Worm (Caenorhabditis elegans) whole organism, late embryonic: ENCODE results near the gene R13A1.5.

Experiments used
- ceh-24 ChIP-seq: sonication (generic microtip); optimal IDR thresholded peaks from 2 replicates; lab custom pipeline; 2016; ENCODE audit warnings: mild to moderate bottlenecking, missing genetic modification characterization, missing compliant biosample characterization
- dmd-4 ChIP-seq: sonication (generic microtip); optimal IDR thresholded peaks from 2 replicates; lab custom pipeline; 2016; ENCODE audit warnings: borderline replicate concordance, missing genetic modification characterization, missing compliant biosample characterization
- dve-1 ChIP-seq: sonication (generic microtip); optimal IDR thresholded peaks from 2 replicates; lab custom pipeline; 2017; ENCODE audit warnings: antibody characterized with exemption, mild to moderate bottlenecking, missing genetic modification characterization, missing compliant biosample characterization
- elt-2 ChIP-seq: sonication (generic microtip); optimal IDR thresholded peaks from 2 replicates; lab custom pipeline; 2016; ENCODE audit warnings: missing genetic modification reagents, missing genetic modification characterization, missing compliant biosample characterization
- eyg-1 ChIP-seq: sonication (generic microtip); optimal IDR thresholded peaks from 2 replicates; lab custom pipeline; 2016; ENCODE audit warnings: missing genotype, missing genetic modification characterization, missing compliant biosample characterization
- fkh-10 ChIP-seq: fragments of 150-350 bp; optimal IDR thresholded peaks from 2 replicates; lab custom pipeline; 2014; ENCODE audit warnings: missing biosample characterization, missing genetic modification reagents, missing genetic modification characterization
- hlh-30 ChIP-seq: sonication (generic microtip); optimal IDR thresholded peaks from 2 replicates; lab custom pipeline; 2017; ENCODE audit warnings: antibody characterized with exemption, missing genetic modification characterization, missing compliant biosample characterization; ENCODE audit not compliant: insufficient read depth
- hlh-6 ChIP-seq: sonication (generic microtip); optimal IDR thresholded peaks from 2 replicates; lab custom pipeline; 2016; ENCODE audit warnings: missing genotype, missing genetic modification characterization, missing compliant biosample characterization
- mec-3 ChIP-seq: sonication (generic microtip); optimal IDR thresholded peaks from 2 replicates; lab custom pipeline; 2016; ENCODE audit warnings: borderline replicate concordance, missing genetic modification characterization, missing compliant biosample characterization
- nhr-11 ChIP-seq: fragments of 150-350 bp; optimal IDR thresholded peaks from 2 replicates; lab custom pipeline; 2014; ENCODE audit warnings: missing biosample characterization, missing genetic modification characterization
- pha-4 ChIP-seq: fragments of 150-350 bp; optimal IDR thresholded peaks from 2 replicates; lab custom pipeline; 2018; ENCODE audit warnings: missing biosample characterization, missing genetic modification reagents, missing genetic modification characterization
- unc-55 ChIP-seq: sonication (generic microtip); optimal IDR thresholded peaks from 2 replicates; lab custom pipeline; 2017; ENCODE audit warnings: missing biosample characterization, missing genetic modification reagents, missing genetic modification characterization

DNA sequence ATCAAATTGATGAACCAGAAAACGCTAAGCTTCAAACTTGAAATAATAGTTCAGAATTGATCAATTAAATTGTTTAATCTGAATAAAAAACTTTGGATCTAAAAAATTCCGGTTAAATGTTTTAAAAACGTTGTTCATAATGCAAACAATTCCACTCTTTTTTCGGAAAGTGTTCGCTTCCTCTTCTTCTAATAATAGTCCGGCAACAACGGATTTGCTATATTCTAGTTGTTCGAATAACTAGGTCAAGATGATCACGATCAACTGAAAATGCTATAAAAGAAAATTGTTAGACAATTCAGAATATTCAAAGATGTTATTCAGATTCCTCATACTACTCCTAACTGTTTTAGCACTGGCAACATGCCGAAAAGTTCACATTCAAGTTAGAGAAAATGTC lies 39.3 kb upstream of the R13A1.5 start, which contains the start of gene D2024.4:
- TF ChIP-seq eyg-1 (tag; lab: Kevin White, UChicago) (no peak), mec-3 (tag; lab: Kevin White, UChicago) (no peak), ceh-24 (tag; lab: Kevin White, UChicago) (no peak), pha-4 (no peak), hlh-30 (tag; lab: Kevin White, UChicago) (no peak), unc-55 (GFP tag; lab: Kevin White, UChicago) (no peak), elt-2 (tag; lab: Kevin White, UChicago) (no peak), fkh-10 (no peak), nhr-11 (tag; lab: Kevin White, UChicago) (no peak), dve-1 (tag; lab: Kevin White, UChicago) (no peak), hlh-6 (tag; lab: Kevin White, UChicago) (no peak), dmd-4 (tag; lab: Kevin White, UChicago) (no peak)
